Worm (Caenorhabditis elegans) whole organism, L4 larva: ENCODE data around the gene his-17.
A peak's percentile ranks its signal among the peaks of the same experiment; 100 is the strongest.

Source experiments
- F26F4.8 ChIP-seq: fragments of 200-800 bp; sonication (Bioruptor generic); conservative IDR thresholded peaks from 2 replicates; pipeline ENCODE4 v1.3.6; 2022; ENCODE audit warnings: missing genetic modification characterization, missing compliant biosample characterization
- F37D6.2 ChIP-seq: sonication (generic microtip); optimal IDR thresholded peaks from 2 replicates; lab custom pipeline; 2016; ENCODE audit warnings: mild to moderate bottlenecking, missing genetic modification characterization, missing compliant biosample characterization
- F49E8.2 ChIP-seq: sonication (generic microtip); optimal IDR thresholded peaks from 2 replicates; lab custom pipeline; 2016; ENCODE audit warnings: missing compliant biosample characterization, mild to moderate bottlenecking, missing genetic modification characterization, borderline replicate concordance
- Y105C5A.15 ChIP-seq: fragments of 200-800 bp; sonication (Bioruptor generic); IDR thresholded peaks from 2 replicates; pipeline ENCODE4 v1.3.6; 2022; ENCODE audit warnings: missing genetic modification characterization, missing compliant biosample characterization
- Y48G9A.11 ChIP-seq: fragments of 200-800 bp; sonication (Bioruptor generic); IDR thresholded peaks from 2 replicates; pipeline ENCODE4 v1.3.6; 2022; ENCODE audit warnings: missing genetic modification reagents, missing genetic modification characterization, missing compliant biosample characterization
- ZK337.2 ChIP-seq: fragments of 200-800 bp; sonication (Bioruptor generic); IDR thresholded peaks from 2 replicates; pipeline ENCODE4 v1.3.6; 2022; ENCODE audit warnings: missing genetic modification reagents, missing genetic modification characterization, missing compliant biosample characterization
- ZK546.5 ChIP-seq, 2 experiments: sonication (generic microtip); optimal IDR thresholded peaks; 2 replicates each; lab custom pipeline; 2017; ENCODE audit warnings: missing biosample characterization in 2 of 2, missing genetic modification characterization in 2 of 2
- aly-2 ChIP-seq: sonication (generic microtip); optimal IDR thresholded peaks from 2 replicates; lab custom pipeline; 2018; ENCODE audit warnings: missing biosample characterization, missing genetic modification characterization
- ama-1 ChIP-seq: fragments of 150-350 bp; optimal IDR thresholded peaks from 2 replicates; lab custom pipeline; 2014; ENCODE audit warnings: inconsistent platforms, mixed read lengths
- ceh-32 ChIP-seq: sonication (generic microtip); optimal IDR thresholded peaks from 2 replicates; lab custom pipeline; 2016; ENCODE audit warnings: mild to moderate bottlenecking, missing genetic modification characterization, missing compliant biosample characterization; ENCODE audit not compliant: poor library complexity
- ceh-62 ChIP-seq: sonication (generic microtip); optimal IDR thresholded peaks from 2 replicates; lab custom pipeline; 2017; ENCODE audit warnings: missing biosample characterization, missing genetic modification characterization
- ceh-82 ChIP-seq: sonication (generic microtip); optimal IDR thresholded peaks from 2 replicates; lab custom pipeline; 2017; ENCODE audit warnings: missing biosample characterization, missing genetic modification characterization
- ces-1 ChIP-seq: fragments of 150-350 bp; sonication (generic microtip); optimal IDR thresholded peaks from 4 replicates; lab custom pipeline; 2014; ENCODE audit warnings: missing biosample characterization, missing genetic modification reagents, missing genetic modification characterization
- cey-2 ChIP-seq: sonication (generic microtip); optimal IDR thresholded peaks from 3 replicates; lab custom pipeline; 2017; ENCODE audit warnings: missing genetic modification characterization, mild to moderate bottlenecking, missing compliant biosample characterization, antibody characterized with exemption, borderline replicate concordance; ENCODE audit not compliant: insufficient read depth
- daf-12 ChIP-seq: fragments of 150-350 bp; optimal IDR thresholded peaks from 2 replicates; lab custom pipeline; 2014; ENCODE audit warnings: missing biosample characterization, missing genetic modification reagents, missing genetic modification characterization
- daf-16 ChIP-seq, 3 experiments: sonication (generic microtip); optimal IDR thresholded peaks; 2 replicates each; lab custom pipeline; 2016 to 2017; ENCODE audit warnings: missing genetic modification characterization in 3 of 3, missing genetic modification reagents in 3 of 3, mild to moderate bottlenecking in 2 of 3, missing compliant biosample characterization in 2 of 3, missing biosample characterization in 1 of 3, moderate library complexity in 1 of 3
- daf-19 ChIP-seq: fragments of 200-800 bp; sonication (Bioruptor generic); conservative IDR thresholded peaks from 2 replicates; pipeline ENCODE4 v1.3.6; 2022; ENCODE audit warnings: missing genetic modification characterization, missing compliant biosample characterization
- dmd-6 ChIP-seq: fragments of 200-800 bp; sonication (Bioruptor generic); IDR thresholded peaks from 2 replicates; pipeline ENCODE4 v1.3.6; 2022; ENCODE audit warnings: missing genetic modification reagents, missing genetic modification characterization, missing compliant biosample characterization
- dmd-9 ChIP-seq: fragments of 200-800 bp; sonication (Bioruptor generic); IDR thresholded peaks from 2 replicates; pipeline ENCODE4 v1.3.6; 2022; ENCODE audit warnings: missing genetic modification reagents, missing genetic modification characterization, missing compliant biosample characterization
- dpl-1 ChIP-seq: fragments of 150-350 bp; optimal IDR thresholded peaks from 2 replicates; lab custom pipeline; 2014; ENCODE audit warnings: missing biosample characterization, missing genetic modification reagents, missing genetic modification characterization
- duxl-1 ChIP-seq: sonication (generic microtip); optimal IDR thresholded peaks from 2 replicates; lab custom pipeline; 2016; ENCODE audit warnings: mild to moderate bottlenecking, missing genetic modification characterization, moderate library complexity, missing compliant biosample characterization; ENCODE audit not compliant: poor library complexity
- dve-1 ChIP-seq: sonication (generic microtip); optimal IDR thresholded peaks from 2 replicates; lab custom pipeline; 2017; ENCODE audit warnings: antibody characterized with exemption, mild to moderate bottlenecking, missing genetic modification characterization, missing compliant biosample characterization; ENCODE audit not compliant: insufficient read depth
- hlh-11 ChIP-seq: fragments of 200-800 bp; sonication (Bioruptor generic); optimal IDR thresholded peaks from 2 replicates; lab custom pipeline; 2018; ENCODE audit warnings: mild to moderate bottlenecking, missing genetic modification characterization, missing compliant biosample characterization
- hlh-30 ChIP-seq: sonication (generic microtip); optimal IDR thresholded peaks from 2 replicates; lab custom pipeline; 2017; ENCODE audit warnings: antibody characterized with exemption, mild to moderate bottlenecking, missing genetic modification characterization, missing compliant biosample characterization; ENCODE audit not compliant: insufficient read depth
- jun-1 ChIP-seq: fragments of 150-350 bp; optimal IDR thresholded peaks from 2 replicates; lab custom pipeline; 2014; ENCODE audit warnings: missing biosample characterization, missing genetic modification reagents, missing genetic modification characterization
- lin-13 ChIP-seq: fragments of 150-350 bp; optimal IDR thresholded peaks from 2 replicates; lab custom pipeline; 2014; ENCODE audit warnings: missing biosample characterization, missing genetic modification reagents, missing genetic modification characterization
- lir-3 ChIP-seq: sonication (generic microtip); optimal IDR thresholded peaks from 2 replicates; lab custom pipeline; 2016; ENCODE audit warnings: mild to moderate bottlenecking, missing genetic modification characterization, missing compliant biosample characterization
- lsy-2 ChIP-seq, 2 experiments: fragments of 150-350 bp in 1 of 2; sonication (generic microtip) in 1 of 2; optimal IDR thresholded peaks; 2 replicates each; lab custom pipeline; 2014 to 2017; ENCODE audit warnings: missing biosample characterization in 2 of 2, missing genetic modification characterization in 2 of 2
- mdl-1 ChIP-seq, 2 experiments: fragments of 150-350 bp in 1 of 2; sonication (generic microtip) in 1 of 2; optimal IDR thresholded peaks; 2 replicates each; lab custom pipeline; 2014 to 2017; ENCODE audit warnings: missing biosample characterization in 2 of 2, missing genetic modification characterization in 2 of 2
- mdt-29 ChIP-seq: fragments of 200-800 bp; sonication (Bioruptor generic); IDR thresholded peaks from 2 replicates; pipeline ENCODE4 v1.3.6; 2022; ENCODE audit warnings: missing genetic modification reagents, missing genetic modification characterization, missing compliant biosample characterization
- mep-1 ChIP-seq: fragments of 150-350 bp; sonication (generic microtip); optimal IDR thresholded peaks from 3 replicates; lab custom pipeline; 2014; ENCODE audit warnings: missing biosample characterization, missing genetic modification characterization
- mxl-3 ChIP-seq: fragments of 200-800 bp; sonication (Bioruptor generic); optimal IDR thresholded peaks from 2 replicates; lab custom pipeline; 2018; ENCODE audit warnings: mild to moderate bottlenecking, missing genetic modification characterization, missing compliant biosample characterization
- nhr-102 ChIP-seq: sonication (generic microtip); optimal IDR thresholded peaks from 2 replicates; lab custom pipeline; 2016; ENCODE audit warnings: mild to moderate bottlenecking, missing genetic modification characterization, moderate library complexity, missing compliant biosample characterization
- nhr-28 ChIP-seq: fragments of 150-350 bp; optimal IDR thresholded peaks from 2 replicates; lab custom pipeline; 2014; ENCODE audit warnings: missing biosample characterization, missing genetic modification characterization
- nhr-41 ChIP-seq: fragments of 200-800 bp; sonication (Bioruptor generic); IDR thresholded peaks from 2 replicates; pipeline ENCODE4 v1.3.6; 2022; ENCODE audit warnings: missing genetic modification reagents, missing genetic modification characterization, missing compliant biosample characterization
- nhr-42 ChIP-seq: fragments of 200-800 bp; sonication (Bioruptor generic); IDR thresholded peaks from 2 replicates; pipeline ENCODE4 v1.3.6; 2022; ENCODE audit warnings: missing genetic modification characterization, missing compliant biosample characterization
- nhr-48 ChIP-seq: sonication (generic microtip); optimal IDR thresholded peaks from 2 replicates; lab custom pipeline; 2016; ENCODE audit warnings: mild to moderate bottlenecking, missing genetic modification characterization, missing compliant biosample characterization
- nhr-6 ChIP-seq: fragments of 150-350 bp; optimal IDR thresholded peaks from 2 replicates; lab custom pipeline; 2014; ENCODE audit warnings: missing biosample characterization, missing genetic modification characterization
- nhr-76 ChIP-seq: fragments of 150-350 bp; optimal IDR thresholded peaks from 2 replicates; lab custom pipeline; 2014; ENCODE audit warnings: missing biosample characterization, missing genetic modification characterization
- set-16 ChIP-seq: fragments of 200-800 bp; sonication (Bioruptor generic); IDR thresholded peaks from 2 replicates; pipeline ENCODE4 v1.3.6; 2022; ENCODE audit warnings: missing genetic modification reagents, missing genetic modification characterization, missing compliant biosample characterization
- skn-1 ChIP-seq: fragments of 150-350 bp; optimal IDR thresholded peaks from 2 replicates; lab custom pipeline; 2014; ENCODE audit warnings: missing biosample characterization, missing genetic modification characterization
- spr-1 ChIP-seq: sonication (generic microtip); optimal IDR thresholded peaks from 2 replicates; lab custom pipeline; 2016; ENCODE audit warnings: mild to moderate bottlenecking, missing genetic modification characterization, missing compliant biosample characterization
- tag-97 ChIP-seq: fragments of 200-800 bp; sonication (Bioruptor generic); IDR thresholded peaks from 2 replicates; pipeline ENCODE4 v1.3.6; 2022; ENCODE audit warnings: missing genetic modification characterization, missing compliant biosample characterization
- tra-1 ChIP-seq: fragments of 200-800 bp; sonication (Bioruptor generic); IDR thresholded peaks from 2 replicates; pipeline ENCODE4 v1.3.6; 2022; ENCODE audit warnings: missing genetic modification reagents, missing genetic modification characterization, missing compliant biosample characterization
- unc-130 ChIP-seq: sonication (generic microtip); optimal IDR thresholded peaks from 2 replicates; lab custom pipeline; 2016; ENCODE audit warnings: missing genetic modification reagents, missing genetic modification characterization, missing compliant biosample characterization
- vab-7 ChIP-seq: fragments of 200-800 bp; sonication (Bioruptor generic); IDR thresholded peaks from 2 replicates; pipeline ENCODE4 v1.3.6; 2022; ENCODE audit warnings: missing genetic modification reagents, missing genetic modification characterization, missing compliant biosample characterization
- zfp-3 ChIP-seq: fragments of 200-800 bp; sonication (Bioruptor generic); conservative IDR thresholded peaks from 2 replicates; pipeline ENCODE4 v1.3.6; 2022; ENCODE audit warnings: missing genetic modification reagents, missing genetic modification characterization, missing compliant biosample characterization
- ztf-7 ChIP-seq: fragments of 150-350 bp; optimal IDR thresholded peaks from 2 replicates; lab custom pipeline; 2014; ENCODE audit warnings: missing biosample characterization, missing genetic modification characterization

Gene his-17

ce11 chrV:8936791-8937475, 39.1 kb upstream of the his-17 start (continued):
- TF ChIP-seq dpl-1 (GFP tag; lab: Kevin White, UChicago) (no peak), dmd-9 (GFP tag; lab: Robert Waterston, UW) (no peak), jun-1 (tag; lab: Kevin White, UChicago) (no peak), hlh-30 (peak; percentile 22), ces-1 (GFP tag; lab: Kevin White, UChicago) (no peak), Y48G9A.11 (GFP tag; lab: Robert Waterston, UW) (0 out of 2 replicates have a peak, but pooled peaks have one; percentile 34), vab-7 (GFP tag; lab: Robert Waterston, UW) (no peak), nhr-76 (tag; lab: Kevin White, UChicago) (no peak), lin-13 (no peak), F26F4.8 (GFP tag; lab: Robert Waterston, UW) (no peak), dmd-6 (peak; percentile 8; the same call in 1 of the 2 replicates), daf-19 (no peak), daf-16 (GFP tag; optimal IDR thresholded peaks at IDR 0.05; lab: Kevin White, UChicago) (peak in 1 of 2 experiments; percentile 83), daf-16 (tag; optimal IDR thresholded peaks at IDR 0.05; lab: Kevin White, UChicago) (peak; percentile 24), mep-1 (tag; lab: Kevin White, UChicago) (peak; percentile 6), cey-2 (tag; lab: Kevin White, UChicago) (no peak), ceh-62 (tag; lab: Kevin White, UChicago) (no peak), nhr-48 (tag; lab: Kevin White, UChicago) (no peak), tra-1 (GFP tag; lab: Robert Waterston, UW) (no peak; the same call in 1 of the 2 replicates), aly-2 (tag; lab: Kevin White, UChicago) (no peak), ZK546.5 (tag; optimal IDR thresholded peaks at IDR 0.05; lab: Kevin White, UChicago) (no peak)
- TF ChIP-seq, all 104 proteins: peak for 14

- TF ChIP-seq skn-1 (tag; lab: Kevin White, UChicago) (no peak), hlh-11 (tag; lab: Kevin White, UChicago) (peak; percentile 97), ama-1 (peak; percentile 65), nhr-28 (tag; lab: Kevin White, UChicago) (peak; percentile 85), ceh-82 (tag; lab: Kevin White, UChicago) (no peak), unc-130 (GFP tag; lab: Kevin White, UChicago) (no peak), nhr-102 (tag; lab: Kevin White, UChicago) (peak; percentile 83), dmd-9 (GFP tag; lab: Robert Waterston, UW) (0 out of 2 replicates have a peak, but pooled peaks have one; percentile 15), lsy-2 (tag; optimal IDR thresholded peaks at IDR 0.05; lab: Kevin White, UChicago) (peak in 1 of 2 experiments; percentile 71), mdl-1 (tag; optimal IDR thresholded peaks at IDR 0.05; lab: Kevin White, UChicago) (peak in 1 of 2 experiments; percentile 80), Y105C5A.15 (GFP tag; lab: Robert Waterston, UW) (no peak), duxl-1 (peak; percentile 30), ztf-7 (tag; lab: Kevin White, UChicago) (peak; percentile 48), dve-1 (tag; lab: Kevin White, UChicago) (peak; percentile 93), dmd-6 (peak; percentile 94), daf-12 (tag; lab: Kevin White, UChicago) (no peak), nhr-6 (tag; lab: Kevin White, UChicago) (peak; percentile 4), mxl-3 (peak; percentile 54), tag-97 (no peak), F49E8.2 (tag; lab: Kevin White, UChicago) (no peak), nhr-41 (GFP tag; lab: Robert Waterston, UW) (no peak), F37D6.2 (tag; lab: Kevin White, UChicago) (no peak), ceh-32 (tag; lab: Kevin White, UChicago) (no peak), spr-1 (tag; lab: Kevin White, UChicago) (peak; percentile 76), mep-1 (tag; lab: Kevin White, UChicago) (peak; percentile 84), ZK337.2 (GFP tag; lab: Robert Waterston, UW) (no peak), zfp-3 (GFP tag; lab: Robert Waterston, UW) (peak; percentile 93), set-16 (peak; percentile 77; the same call in 1 of the 2 replicates), mdt-29 (peak; percentile 99), lir-3 (tag; lab: Kevin White, UChicago) (no peak), nhr-42 (GFP tag; lab: Robert Waterston, UW) (peak; percentile 77; the same call in 1 of the 2 replicates)
Observed at ce11 chrV:8936184-8936589, 38.4 kb upstream of the his-17 start, which contains the start of gene unc-23. Gene unc-23 (plus strand): TSS chrV:8936359.
